Worm (Caenorhabditis elegans): Measurements from ENCODE around the gene daf-12.

The daf-12 gene

ce11 chrX:10666871-10667270 lies 31.2 kb downstream of the daf-12 start (continued):
- TF ChIP-seq hmg-20 (GFP tag; IDR thresholded peaks at IDR 0.05) (0 out of 2 replicates have a peak, but pooled peaks have one; percentile 29), repo-1 (tag; optimal IDR thresholded peaks at IDR 0.05) (no peak), ztf-26 (tag; optimal IDR thresholded peaks at IDR 0.05) (no peak), lin-26 (GFP tag; IDR thresholded peaks at IDR 0.05) (peak; percentile 90), Y53F4B.3 (GFP tag; IDR thresholded peaks at IDR 0.05) (no peak), xnd-1 (tag; optimal IDR thresholded peaks at IDR 0.05) (no peak), B0035.1 (tag; optimal IDR thresholded peaks at IDR 0.05) (no peak), tbp1 (GFP tag; optimal IDR thresholded peaks at IDR 0.05) (peak; percentile 88), D2030.7 (GFP tag; IDR thresholded peaks at IDR 0.05) (peak; percentile 64), let-526 (GFP tag; IDR thresholded peaks at IDR 0.05) (no peak)

- TF ChIP-seq attf-6 (GFP tag; IDR thresholded peaks at IDR 0.05) (no peak), aptf-2 (GFP tag; conservative IDR thresholded peaks at IDR 0.05) (no peak), ama-1 (optimal IDR thresholded peaks at IDR 0.05) (no peak), ama-1 (GFP tag; optimal IDR thresholded peaks at IDR 0.05) (peak; percentile 29 to 77), mel-28 (tag; optimal IDR thresholded peaks at IDR 0.05; ENCODE audit: borderline replicate concordance) (no peak), dpff-1 (tag; optimal IDR thresholded peaks at IDR 0.05) (no peak), unc-62 (GFP tag; optimal IDR thresholded peaks at IDR 0.05) (no peak), snpc-1.1 (tag; optimal IDR thresholded peaks at IDR 0.05; ENCODE audit: insufficient read depth) (no peak), Y56A3A.18 (GFP tag; IDR thresholded peaks at IDR 0.05) (no peak), egrh-3 (GFP tag; IDR thresholded peaks at IDR 0.05) (no peak), xnd-1 (tag; optimal IDR thresholded peaks at IDR 0.05) (no peak), Y53G8AR.9 (GFP tag; conservative IDR thresholded peaks at IDR 0.05) (no peak), B0336.3 (GFP tag; IDR thresholded peaks at IDR 0.05) (no peak), F39B2.1 (GFP tag; IDR thresholded peaks at IDR 0.05) (no peak), K11D2.4 (GFP tag; IDR thresholded peaks at IDR 0.05) (no peak), pbrm-1 (GFP tag; IDR thresholded peaks at IDR 0.05) (peak; percentile 86), egl-44 (GFP tag; IDR thresholded peaks at IDR 0.05) (0 out of 2 replicates have a peak, but pooled peaks have one; percentile 27), B0261.1 (tag; optimal IDR thresholded peaks at IDR 0.05) (peak; percentile 71), C06A6.2 (GFP tag; conservative IDR thresholded peaks at IDR 0.05) (no peak), efl-1 (GFP tag; optimal IDR thresholded peaks at IDR 0.05) (no peak), F33H1.4 (GFP tag; IDR thresholded peaks at IDR 0.05) (no peak), atf-7 (tag; optimal IDR thresholded peaks at IDR 0.05) (no peak), nfyb-1 (GFP tag; IDR thresholded peaks at IDR 0.05) (peak; percentile 44; the same call in 1 of the 2 replicates), madf-3 (GFP tag; IDR thresholded peaks at IDR 0.05) (no peak), lin-35 (GFP tag; optimal IDR thresholded peaks at IDR 0.05) (peak in 1 of 3 experiments; percentile 5), mxl-1 (tag; optimal IDR thresholded peaks at IDR 0.05) (peak; percentile 34), ztf-6 (GFP tag; IDR thresholded peaks at IDR 0.05) (0 out of 2 replicates have a peak, but pooled peaks have one; percentile 39), snpc-3.4 (tag; optimal IDR thresholded peaks at IDR 0.05) (peak; percentile 74), ztf-25 (GFP tag; IDR thresholded peaks at IDR 0.05) (0 out of 2 replicates have a peak, but pooled peaks have one; percentile 39), ceh-91 (GFP tag; IDR thresholded peaks at IDR 0.05) (no peak), B0035.1 (tag; optimal IDR thresholded peaks at IDR 0.05) (no peak), attf-5 (GFP tag; optimal IDR thresholded peaks at IDR 0.05) (no peak), lir-1 (GFP tag; conservative IDR thresholded peaks at IDR 0.05) (no peak), aptf-3 (GFP tag; IDR thresholded peaks at IDR 0.05) (no peak), dox-1 (GFP tag; IDR thresholded peaks at IDR 0.05) (no peak), chd-7 (tag; optimal IDR thresholded peaks at IDR 0.05) (no peak), F57A8.1 (GFP tag; optimal IDR thresholded peaks at IDR 0.05) (no peak), dpl-1 (GFP tag; optimal IDR thresholded peaks at IDR 0.05) (no peak), madf-10 (tag; optimal IDR thresholded peaks at IDR 0.05) (peak; percentile 5)
These were observed 31.9 kb downstream of the daf-12 start for ce11 chrX:10667424-10668291.
